Worm (Caenorhabditis elegans) whole organism, L4 larva: Measurements from ENCODE around the gene kqt-2.

Experiments
- ama-1 ChIP-seq: fragments of 150-350 bp; optimal IDR thresholded peaks from 2 replicates; lab custom pipeline; 2014; ENCODE audit warnings: inconsistent platforms, mixed read lengths
- egl-27 ChIP-seq: sonication (generic microtip); optimal IDR thresholded peaks from 3 replicates; lab custom pipeline; 2017; ENCODE audit warnings: missing biosample characterization, missing genetic modification reagents, missing genetic modification characterization
- egl-43 ChIP-seq: fragments of 200-800 bp; sonication (Bioruptor generic); IDR thresholded peaks from 2 replicates; pipeline ENCODE4 v1.3.6; 2022; ENCODE audit warnings: missing genetic modification reagents, missing genetic modification characterization, missing compliant biosample characterization
- fos-1 ChIP-seq: fragments of 150-350 bp; optimal IDR thresholded peaks from 2 replicates; lab custom pipeline; 2014; ENCODE audit warnings: missing biosample characterization, missing genetic modification characterization
- nhr-28 ChIP-seq: fragments of 150-350 bp; optimal IDR thresholded peaks from 2 replicates; lab custom pipeline; 2014; ENCODE audit warnings: missing biosample characterization, missing genetic modification characterization
- pha-4 ChIP-seq, 2 experiments: fragments of 150-350 bp in 1 of 2; fragments of 200-800 bp in 1 of 2; sonication (Bioruptor generic) in 1 of 2; IDR thresholded peaks in 1 of 2; optimal IDR thresholded peaks in 1 of 2; 2 replicates each; pipeline versions ENCODE4 v1.3.6 to Lab custom; 2014 to 2022; ENCODE audit warnings: missing genetic modification characterization in 2 of 2, missing genetic modification reagents in 2 of 2, missing biosample characterization in 1 of 2, missing compliant biosample characterization in 1 of 2
- pqm-1 ChIP-seq: sonication (generic microtip); optimal IDR thresholded peaks from 2 replicates; lab custom pipeline; 2017; ENCODE audit warnings: missing biosample characterization, missing genetic modification characterization
- saeg-2 ChIP-seq: fragments of 200-800 bp; sonication (Bioruptor generic); IDR thresholded peaks from 2 replicates; pipeline ENCODE4 v1.3.6; 2022; ENCODE audit warnings: missing genetic modification reagents, missing genetic modification characterization, missing compliant biosample characterization
- skn-1 ChIP-seq: fragments of 150-350 bp; optimal IDR thresholded peaks from 2 replicates; lab custom pipeline; 2014; ENCODE audit warnings: missing biosample characterization, missing genetic modification characterization
- snpc-4 ChIP-seq: fragments of 150-350 bp; optimal IDR thresholded peaks from 2 replicates; lab custom pipeline; 2014; ENCODE audit warnings: missing biosample characterization, missing genetic modification characterization
- unc-39 ChIP-seq: sonication (generic microtip); optimal IDR thresholded peaks from 2 replicates; lab custom pipeline; 2017; ENCODE audit warnings: missing biosample characterization, missing genetic modification characterization
- unc-62 ChIP-seq, 3 experiments: fragments of 150-350 bp in 1 of 3; sonication (generic microtip); optimal IDR thresholded peaks in 2 of 3; peaks in 1 of 3; 1 replicate in 1 of 3; 2 replicates in 2 of 3; lab custom pipeline; 2014 to 2017; ENCODE audit warnings: missing biosample characterization in 3 of 3, missing genetic modification characterization in 3 of 3, missing genetic modification reagents in 3 of 3, missing genotype in 1 of 3

DNA sequence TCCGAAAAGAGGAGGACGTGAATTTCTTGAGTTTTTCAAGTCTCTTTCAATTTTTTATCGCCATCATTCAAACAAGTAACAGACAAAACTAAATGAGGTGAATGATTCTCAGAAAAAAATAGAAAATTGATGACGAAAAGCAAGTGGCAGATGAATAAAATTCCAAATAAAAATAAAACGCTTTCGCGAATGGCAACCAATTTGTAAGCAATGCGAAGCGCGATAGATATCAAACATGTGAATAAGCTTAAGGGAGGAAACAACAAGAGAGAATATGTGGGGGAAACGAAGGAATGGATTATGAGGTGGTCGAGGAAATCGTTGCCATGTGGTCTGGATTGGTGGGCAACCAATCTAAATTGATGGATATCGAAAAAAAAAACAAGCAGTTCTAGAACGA lies 41.7 kb downstream of the kqt-2 start:
- TF ChIP-seq pha-4 (GFP tag; IDR thresholded peaks at IDR 0.05; lab: Robert Waterston, UW) (no peak), pha-4 (tag; optimal IDR thresholded peaks at IDR 0.05; lab: Kevin White, UChicago) (no peak), pqm-1 (tag; lab: Kevin White, UChicago) (no peak), saeg-2 (GFP tag; lab: Robert Waterston, UW) (no peak), egl-27 (tag; lab: Kevin White, UChicago) (no peak), unc-39 (tag; lab: Kevin White, UChicago) (no peak), ama-1 (lab: Kevin White, UChicago) (no peak), snpc-4 (no peak), egl-43 (GFP tag; lab: Robert Waterston, UW) (no peak), unc-62 (GFP tag; optimal IDR thresholded peaks at IDR 0.05 in 1 of 2; lab: Kevin White, UChicago) (no peak), unc-62 (tag; optimal IDR thresholded peaks at IDR 0.05; lab: Kevin White, UChicago) (no peak), fos-1 (no peak), nhr-28 (tag; lab: Kevin White, UChicago) (no peak), skn-1 (tag; lab: Kevin White, UChicago) (no peak)
